Worm (Caenorhabditis elegans) whole organism, young adult: ENCODE results near the gene srv-16.

Experiments used
- B0035.1 ChIP-seq: sonication (generic microtip); optimal IDR thresholded peaks from 2 replicates; lab custom pipeline; 2016; ENCODE audit warnings: missing genetic modification characterization, mild to moderate bottlenecking, missing compliant biosample characterization, missing genotype, missing genetic modification reagents
- B0336.3 ChIP-seq: fragments of 200-800 bp; sonication (Bioruptor generic); IDR thresholded peaks from 2 replicates; pipeline ENCODE4 v1.3.6; 2022; ENCODE audit warnings: missing genetic modification characterization, missing compliant biosample characterization
- C17E4.6 ChIP-seq: fragments of 200-800 bp; sonication (Bioruptor generic); IDR thresholded peaks from 2 replicates; pipeline ENCODE4 v1.3.6; 2022; ENCODE audit warnings: missing genetic modification reagents, missing genetic modification characterization, missing compliant biosample characterization
- F10E7.11 ChIP-seq: sonication (generic microtip); optimal IDR thresholded peaks from 2 replicates; lab custom pipeline; 2017; ENCODE audit warnings: mild to moderate bottlenecking, missing genetic modification characterization, moderate library complexity, missing compliant biosample characterization
- F57A8.1 ChIP-seq: fragments of 200-800 bp; sonication (Bioruptor generic); optimal IDR thresholded peaks from 2 replicates; lab custom pipeline; 2018; ENCODE audit warnings: mild to moderate bottlenecking, missing genetic modification characterization, moderate library complexity, missing compliant biosample characterization
- F57C9.4 ChIP-seq: sonication (generic microtip); optimal IDR thresholded peaks from 2 replicates; lab custom pipeline; 2017; ENCODE audit warnings: mild to moderate bottlenecking, missing genetic modification characterization, missing compliant biosample characterization
- ZK185.1 ChIP-seq: sonication (generic microtip); optimal IDR thresholded peaks from 2 replicates; lab custom pipeline; 2016; ENCODE audit warnings: mild to moderate bottlenecking, missing genetic modification characterization, missing compliant biosample characterization; ENCODE audit not compliant: poor library complexity, severe bottlenecking
- aptf-2 ChIP-seq: fragments of 200-800 bp; sonication (Bioruptor generic); conservative IDR thresholded peaks from 2 replicates; pipeline ENCODE4 v1.3.6; 2022; ENCODE audit warnings: missing genetic modification reagents, missing genetic modification characterization, missing compliant biosample characterization
- athp-1 ChIP-seq: sonication (generic microtip); optimal IDR thresholded peaks from 2 replicates; lab custom pipeline; 2017; ENCODE audit warnings: mild to moderate bottlenecking, missing genetic modification characterization, missing compliant biosample characterization
- attf-3 ChIP-seq: fragments of 200-800 bp; sonication (Bioruptor generic); conservative IDR thresholded peaks from 2 replicates; pipeline ENCODE4 v1.3.6; 2022; ENCODE audit warnings: missing genetic modification reagents, missing genetic modification characterization, missing compliant biosample characterization
- attf-6 ChIP-seq: fragments of 200-800 bp; sonication (Bioruptor generic); IDR thresholded peaks from 2 replicates; pipeline ENCODE4 v1.3.6; 2022; ENCODE audit warnings: missing genetic modification reagents, missing genetic modification characterization, missing compliant biosample characterization
- bed-1 ChIP-seq: fragments of 200-800 bp; sonication (Bioruptor generic); IDR thresholded peaks from 2 replicates; pipeline ENCODE4 v1.3.6; 2022; ENCODE audit warnings: missing genetic modification reagents, missing genetic modification characterization, missing compliant biosample characterization
- bed-2 ChIP-seq: fragments of 200-800 bp; sonication (Bioruptor generic); IDR thresholded peaks from 2 replicates; pipeline ENCODE4 v1.3.6; 2022; ENCODE audit warnings: missing genetic modification reagents, missing genetic modification characterization, missing compliant biosample characterization
- cebp-2 ChIP-seq: fragments of 200-800 bp; sonication (Bioruptor generic); IDR thresholded peaks from 2 replicates; pipeline ENCODE4 v1.3.6; 2022; ENCODE audit warnings: missing genetic modification characterization, missing compliant biosample characterization
- ceh-79 ChIP-seq: sonication (generic microtip); optimal IDR thresholded peaks from 2 replicates; lab custom pipeline; 2017; ENCODE audit warnings: mild to moderate bottlenecking, missing genetic modification characterization, missing compliant biosample characterization
- chd-7 ChIP-seq: sonication (generic microtip); optimal IDR thresholded peaks from 2 replicates; lab custom pipeline; 2016; ENCODE audit warnings: mild to moderate bottlenecking, missing genetic modification characterization, moderate library complexity, missing compliant biosample characterization
- dox-1 ChIP-seq: fragments of 200-800 bp; sonication (Bioruptor generic); IDR thresholded peaks from 2 replicates; pipeline ENCODE4 v1.3.6; 2022; ENCODE audit warnings: missing genetic modification reagents, missing genetic modification characterization, missing compliant biosample characterization
- dpff-1 ChIP-seq: sonication (generic microtip); optimal IDR thresholded peaks from 2 replicates; lab custom pipeline; 2017; ENCODE audit warnings: mild to moderate bottlenecking, missing genetic modification characterization, missing compliant biosample characterization
- dpl-1 ChIP-seq: fragments of 150-350 bp; optimal IDR thresholded peaks from 2 replicates; lab custom pipeline; 2014; ENCODE audit warnings: missing biosample characterization, missing genetic modification reagents, missing genetic modification characterization
- efl-1 ChIP-seq: fragments of 150-350 bp; optimal IDR thresholded peaks from 2 replicates; lab custom pipeline; 2014; ENCODE audit warnings: missing biosample characterization, missing genetic modification reagents, missing genetic modification characterization
- egl-18 ChIP-seq: fragments of 200-800 bp; sonication (Bioruptor generic); IDR thresholded peaks from 2 replicates; pipeline ENCODE4 v1.3.6; 2022; ENCODE audit warnings: missing genetic modification reagents, missing genetic modification characterization, missing compliant biosample characterization
- hlh-12 ChIP-seq: sonication (generic microtip); optimal IDR thresholded peaks from 2 replicates; lab custom pipeline; 2016; ENCODE audit warnings: missing genetic modification characterization, missing compliant biosample characterization
- hmg-20 ChIP-seq: fragments of 200-800 bp; sonication (Bioruptor generic); IDR thresholded peaks from 2 replicates; pipeline ENCODE4 v1.3.6; 2022; ENCODE audit warnings: missing genetic modification reagents, missing genetic modification characterization, missing compliant biosample characterization
- lag-1 ChIP-seq: fragments of 200-800 bp; sonication (Bioruptor generic); IDR thresholded peaks from 2 replicates; pipeline ENCODE4 v1.3.6; 2022; ENCODE audit warnings: missing genetic modification reagents, missing genetic modification characterization, missing compliant biosample characterization
- lin-26 ChIP-seq: fragments of 200-800 bp; sonication (Bioruptor generic); IDR thresholded peaks from 2 replicates; pipeline ENCODE4 v1.3.6; 2022; ENCODE audit warnings: missing genetic modification reagents, missing genetic modification characterization, missing compliant biosample characterization
- lin-35 ChIP-seq, 3 experiments: fragments of 150-350 bp in 2 of 3; sonication (generic microtip) in 1 of 3; optimal IDR thresholded peaks; 2 replicates each; lab custom pipeline; 2014 to 2018; ENCODE audit warnings: missing biosample characterization in 3 of 3, missing genetic modification characterization in 3 of 3, missing genetic modification reagents in 3 of 3
- lsl-1 ChIP-seq: fragments of 200-800 bp; sonication (Bioruptor generic); optimal IDR thresholded peaks from 2 replicates; lab custom pipeline; 2018; ENCODE audit warnings: mild to moderate bottlenecking, missing genetic modification characterization, moderate library complexity, missing compliant biosample characterization
- madf-10 ChIP-seq: sonication (generic microtip); optimal IDR thresholded peaks from 2 replicates; lab custom pipeline; 2016; ENCODE audit warnings: mild to moderate bottlenecking, missing genetic modification characterization, missing compliant biosample characterization
- madf-3 ChIP-seq: fragments of 200-800 bp; sonication (Bioruptor generic); IDR thresholded peaks from 2 replicates; pipeline ENCODE4 v1.3.6; 2022; ENCODE audit warnings: missing genetic modification reagents, missing genetic modification characterization, missing compliant biosample characterization
- mcd-1 ChIP-seq: fragments of 200-800 bp; sonication (Bioruptor generic); IDR thresholded peaks from 2 replicates; pipeline ENCODE4 v1.3.6; 2022; ENCODE audit warnings: missing genetic modification reagents, missing genetic modification characterization, missing compliant biosample characterization
- nfya-2 ChIP-seq: fragments of 200-800 bp; sonication (Bioruptor generic); IDR thresholded peaks from 2 replicates; pipeline ENCODE4 v1.3.6; 2022; ENCODE audit warnings: missing genetic modification reagents, missing genetic modification characterization, missing compliant biosample characterization
- sdz-38 ChIP-seq: sonication (generic microtip); optimal IDR thresholded peaks from 2 replicates; lab custom pipeline; 2016; ENCODE audit warnings: missing genotype, missing genetic modification characterization, missing compliant biosample characterization
- snpc-1.1 ChIP-seq: sonication (generic microtip); optimal IDR thresholded peaks from 2 replicates; lab custom pipeline; 2017; ENCODE audit warnings: missing genetic modification characterization, mild to moderate bottlenecking, missing compliant biosample characterization, antibody characterized with exemption, moderate library complexity, missing genotype, missing genetic modification reagents; ENCODE audit not compliant: insufficient read depth
- snpc-4 ChIP-seq, 5 experiments: fragments of 150-350 bp in 1 of 5; sonication (generic microtip) in 4 of 5; optimal IDR thresholded peaks; 2 replicates each; lab custom pipeline; 2014 to 2018; ENCODE audit warnings: missing genetic modification characterization in 5 of 5, missing biosample characterization in 3 of 5, antibody characterized with exemption in 2 of 5, mild to moderate bottlenecking in 2 of 5, missing compliant biosample characterization in 2 of 5, missing genotype in 2 of 5, moderate library complexity in 2 of 5, missing genetic modification reagents in 1 of 5
- somi-1 ChIP-seq: fragments of 200-800 bp; sonication (Bioruptor generic); optimal IDR thresholded peaks from 2 replicates; lab custom pipeline; 2018; ENCODE audit warnings: mild to moderate bottlenecking, missing genetic modification characterization, missing compliant biosample characterization
- tbp1 ChIP-seq: fragments of 200-800 bp; sonication (Bioruptor generic); optimal IDR thresholded peaks from 2 replicates; lab custom pipeline; 2018; ENCODE audit warnings: mild to moderate bottlenecking, missing genetic modification characterization, missing compliant biosample characterization
- unc-62 ChIP-seq: fragments of 150-350 bp; optimal IDR thresholded peaks from 2 replicates; lab custom pipeline; 2014; ENCODE audit warnings: missing biosample characterization, missing genetic modification reagents, missing genetic modification characterization
- zfh-2 ChIP-seq: fragments of 200-800 bp; sonication (Bioruptor generic); conservative IDR thresholded peaks from 2 replicates; pipeline ENCODE4 v1.3.6; 2022; ENCODE audit warnings: missing genetic modification reagents, missing genetic modification characterization, missing compliant biosample characterization
- ztf-18 ChIP-seq: sonication (generic microtip); optimal IDR thresholded peaks from 2 replicates; lab custom pipeline; 2016; ENCODE audit warnings: missing genotype, mild to moderate bottlenecking, missing genetic modification characterization, missing compliant biosample characterization

Gene srv-16

DNA sequence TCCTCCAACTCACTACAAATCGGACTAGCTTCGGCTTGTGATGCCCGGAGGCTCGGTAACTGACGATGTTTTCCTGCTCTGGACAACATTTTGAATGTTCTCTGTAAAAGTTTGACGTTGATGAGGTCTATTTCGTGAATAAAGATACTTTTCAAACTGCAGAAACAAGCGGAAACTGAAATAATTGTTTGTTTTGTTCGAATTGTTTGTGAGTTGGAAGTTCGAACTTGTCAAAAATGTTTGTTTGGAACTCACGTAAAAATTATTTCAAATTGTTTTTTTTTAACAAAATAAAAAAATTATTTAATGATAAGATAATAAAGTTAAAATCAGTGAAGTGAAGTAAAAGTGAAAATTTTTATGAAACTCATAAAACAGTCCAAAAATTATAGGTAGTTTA is 7.7 kb upstream of the srv-16 start, which contains the start of gene Y105C5B.11:
TSS of gene Y105C5B.11 (minus strand) at position 101 of the 400 bp plus-strand sequence.
- no peak for TF ChIP-seq ZK185.1 (tag; lab: Kevin White, UChicago)

DNA sequence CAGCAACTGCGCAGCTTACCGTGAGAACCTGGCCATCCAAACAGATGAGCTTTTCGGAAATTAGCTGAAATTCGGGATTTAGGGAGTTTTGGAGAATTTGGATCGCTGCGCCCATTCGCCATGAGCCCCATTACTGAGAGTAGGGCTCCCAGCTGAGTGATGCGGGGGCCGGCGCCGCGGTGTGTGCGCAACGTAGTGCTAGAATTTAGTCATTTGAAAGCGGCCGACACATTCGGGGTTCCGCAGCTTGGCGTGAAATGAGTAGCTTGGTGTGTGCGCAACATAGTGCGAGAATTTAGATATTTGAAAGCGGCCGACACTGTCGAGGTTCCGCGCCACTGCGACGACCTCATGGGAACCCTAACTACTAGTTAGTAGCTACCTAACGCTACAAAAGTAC is 7.1 kb upstream of the srv-16 start:
- TF ChIP-seq snpc-1.1 (tag; lab: Kevin White, UChicago) (peak; percentile 41), madf-3 (no peak), aptf-2 (GFP tag; lab: Robert Waterston, UW) (no peak), somi-1 (no peak), unc-62 (no peak), chd-7 (no peak), F57C9.4 (tag; lab: Kevin White, UChicago) (no peak), tbp1 (GFP tag; lab: Kevin White, UChicago) (no peak), snpc-4 (GFP tag; optimal IDR thresholded peaks at IDR 0.05; lab: Kevin White, UChicago) (no peak), snpc-4 (tag; optimal IDR thresholded peaks at IDR 0.05; lab: Kevin White, UChicago) (peak in 2 of 4 experiments; percentile 21 to 91), cebp-2 (GFP tag; lab: Robert Waterston, UW) (no peak), madf-10 (no peak), hlh-12 (tag; lab: Kevin White, UChicago) (no peak), sdz-38 (tag; lab: Kevin White, UChicago) (no peak), efl-1 (GFP tag; lab: Kevin White, UChicago) (no peak), attf-3 (GFP tag; lab: Robert Waterston, UW) (no peak), bed-1 (GFP tag; lab: Robert Waterston, UW) (no peak), ceh-79 (no peak), athp-1 (tag; lab: Kevin White, UChicago) (no peak), lsl-1 (GFP tag; lab: Kevin White, UChicago) (no peak), dpff-1 (tag; lab: Kevin White, UChicago) (no peak), dox-1 (GFP tag; lab: Robert Waterston, UW) (0 out of 2 replicates have a peak, but pooled peaks have one; percentile 10), B0336.3 (GFP tag; lab: Robert Waterston, UW) (no peak), lin-35 (GFP tag; optimal IDR thresholded peaks at IDR 0.05; lab: Kevin White, UChicago) (no peak), bed-2 (GFP tag; lab: Robert Waterston, UW) (no peak), lag-1 (GFP tag; lab: Robert Waterston, UW) (no peak), dpl-1 (GFP tag; lab: Kevin White, UChicago) (no peak), B0035.1 (tag; lab: Kevin White, UChicago) (no peak), nfya-2 (GFP tag; lab: Robert Waterston, UW) (no peak), F57A8.1 (GFP tag; lab: Kevin White, UChicago) (no peak), C17E4.6 (GFP tag; lab: Robert Waterston, UW) (no peak), egl-18 (GFP tag; lab: Robert Waterston, UW) (0 out of 2 replicates have a peak, but pooled peaks have one; percentile 12), ztf-18 (tag; lab: Kevin White, UChicago) (no peak), F10E7.11 (tag; lab: Kevin White, UChicago) (no peak), zfh-2 (GFP tag; lab: Robert Waterston, UW) (peak; percentile 65), hmg-20 (GFP tag; lab: Robert Waterston, UW) (no peak), lin-26 (GFP tag; lab: Robert Waterston, UW) (0 out of 2 replicates have a peak, but pooled peaks have one; percentile 52), mcd-1 (GFP tag; lab: Robert Waterston, UW) (no peak), attf-6 (GFP tag; lab: Robert Waterston, UW) (peak; percentile 77)
